Worm (Caenorhabditis elegans) whole organism, L3 larva: ENCODE measurements around the gene nprl-3.

ENCODE experiments used
- ZK546.5 ChIP-seq: sonication (generic microtip); optimal IDR thresholded peaks from 2 replicates; lab custom pipeline; 2017; ENCODE audit warnings: missing biosample characterization, missing genetic modification characterization
- fkh-10 ChIP-seq: sonication (generic microtip); optimal IDR thresholded peaks from 2 replicates; lab custom pipeline; 2017; ENCODE audit warnings: missing biosample characterization, missing genetic modification reagents, missing genetic modification characterization
- tbx-2 ChIP-seq: sonication (generic microtip); optimal IDR thresholded peaks from 2 replicates; lab custom pipeline; 2016; ENCODE audit warnings: mild to moderate bottlenecking, missing genetic modification characterization, missing compliant biosample characterization

ce11 chrIV:8303668-8304067 lies 6.4 kb downstream of the nprl-3 start, which contains the start of gene vha-5:
- TF ChIP-seq fkh-10 (GFP tag; lab: Kevin White, UChicago) (no peak), ZK546.5 (tag; lab: Kevin White, UChicago) (no peak), tbx-2 (tag; lab: Kevin White, UChicago) (no peak)
